Fruit fly (Drosophila melanogaster) whole organism, embryonic: Measurements from ENCODE around the gene CG15449.

Experiments
- ATbp ChIP-seq: fragments of 200-800 bp; sonication (Bioruptor generic); optimal IDR thresholded peaks from 2 replicates; lab custom pipeline; 2017; ENCODE audit warnings: missing biosample characterization, mild to moderate bottlenecking, missing genetic modification characterization, missing genetic modification reagents
- Ada2b ChIP-seq: fragments of 200-800 bp; sonication (Bioruptor generic); IDR thresholded peaks from 2 replicates; pipeline ENCODE4 v1.3.6; 2022; ENCODE audit warnings: missing biosample characterization, missing genetic modification characterization
- CG10543 ChIP-seq: fragments of 200-800 bp; sonication (Bioruptor generic); optimal IDR thresholded peaks from 3 replicates; lab custom pipeline; 2017; ENCODE audit warnings: missing biosample characterization, mild to moderate bottlenecking, missing genetic modification characterization, moderate library complexity
- CG12104 ChIP-seq: fragments of 200-800 bp; sonication (Bioruptor generic); optimal IDR thresholded peaks from 3 replicates; lab custom pipeline; 2016; ENCODE audit warnings: missing biosample characterization, missing genetic modification characterization
- CG12659 ChIP-seq: fragments of 200-800 bp; sonication (Bioruptor generic); optimal IDR thresholded peaks from 3 replicates; lab custom pipeline; 2017; ENCODE audit warnings: mild to moderate bottlenecking, missing biosample characterization, missing genetic modification reagents, missing genetic modification characterization
- CG14710 ChIP-seq: fragments of 200-800 bp; sonication (Bioruptor generic); optimal IDR thresholded peaks from 3 replicates; lab custom pipeline; 2019; ENCODE audit warnings: missing biosample characterization, mild to moderate bottlenecking, missing genetic modification characterization, moderate library complexity
- CG15073 ChIP-seq: fragments of 200-800 bp; sonication (Bioruptor generic); optimal IDR thresholded peaks from 2 replicates; lab custom pipeline; 2016; ENCODE audit warnings: missing biosample characterization, missing genetic modification characterization
- CG16863 ChIP-seq: fragments of 200-800 bp; sonication (Bioruptor generic); optimal IDR thresholded peaks from 3 replicates; lab custom pipeline; 2016; ENCODE audit warnings: missing biosample characterization, missing genetic modification characterization
- CG17359 ChIP-seq: fragments of 200-800 bp; sonication (Bioruptor generic); optimal IDR thresholded peaks from 3 replicates; lab custom pipeline; 2018; ENCODE audit warnings: missing biosample characterization, mild to moderate bottlenecking, missing genetic modification characterization, moderate library complexity
- CG1792 ChIP-seq: fragments of 200-800 bp; sonication (Bioruptor generic); optimal IDR thresholded peaks from 2 replicates; lab custom pipeline; 2016; ENCODE audit warnings: missing biosample characterization, missing genetic modification characterization
- CG3065 ChIP-seq: fragments of 200-800 bp; sonication (Bioruptor generic); optimal IDR thresholded peaks from 2 replicates; lab custom pipeline; 2016; ENCODE audit warnings: missing biosample characterization, missing genetic modification characterization
- CG32767 ChIP-seq: fragments of 200-800 bp; sonication (Bioruptor generic); IDR thresholded peaks from 2 replicates; pipeline ENCODE4 v1.3.6; 2022; ENCODE audit warnings: missing biosample characterization, missing genetic modification characterization
- CG4854 ChIP-seq: fragments of 200-800 bp; sonication (Bioruptor generic); optimal IDR thresholded peaks from 2 replicates; lab custom pipeline; 2016; ENCODE audit warnings: missing biosample characterization, missing genetic modification characterization, inconsistent platforms
- CG6683 ChIP-seq: fragments of 200-800 bp; sonication (Bioruptor generic); optimal IDR thresholded peaks from 2 replicates; lab custom pipeline; 2017; ENCODE audit warnings: missing biosample characterization, mild to moderate bottlenecking, missing genetic modification characterization, missing genetic modification reagents
- CG6765 ChIP-seq: fragments of 200-800 bp; sonication (Bioruptor generic); optimal IDR thresholded peaks from 3 replicates; lab custom pipeline; 2017; ENCODE audit warnings: missing biosample characterization, mild to moderate bottlenecking, missing genetic modification characterization
- CG8944 ChIP-seq: fragments of 200-800 bp; sonication (Bioruptor generic); optimal IDR thresholded peaks from 3 replicates; lab custom pipeline; 2016; ENCODE audit warnings: missing biosample characterization, missing genetic modification characterization
- CG9797 ChIP-seq: fragments of 200-800 bp; sonication (Bioruptor generic); optimal IDR thresholded peaks from 3 replicates; lab custom pipeline; 2018; ENCODE audit warnings: missing biosample characterization, mild to moderate bottlenecking, missing genetic modification characterization
- CTCF ChIP-seq: fragments of 200-800 bp; sonication (Bioruptor generic); optimal IDR thresholded peaks from 2 replicates; lab custom pipeline; 2017; ENCODE audit warnings: missing biosample characterization, mild to moderate bottlenecking, missing genetic modification characterization, moderate library complexity
- CoRest ChIP-seq: fragments of 200-800 bp; sonication (Bioruptor generic); optimal IDR thresholded peaks from 3 replicates; lab custom pipeline; 2018; ENCODE audit warnings: missing biosample characterization, mild to moderate bottlenecking, missing genetic modification characterization, moderate library complexity
- D19A ChIP-seq: fragments of 200-800 bp; optimal IDR thresholded peaks from 3 replicates; lab custom pipeline; 2019; ENCODE audit warnings: missing biosample characterization, mild to moderate bottlenecking, missing genetic modification characterization, moderate library complexity
- D19B ChIP-seq: fragments of 200-800 bp; sonication (Bioruptor generic); optimal IDR thresholded peaks from 2 replicates; lab custom pipeline; 2017; ENCODE audit warnings: missing biosample characterization, mild to moderate bottlenecking, missing genetic modification characterization
- Dad ChIP-seq: fragments of 200-800 bp; sonication (Bioruptor generic); optimal IDR thresholded peaks from 3 replicates; lab custom pipeline; 2016; ENCODE audit warnings: missing biosample characterization, missing genetic modification characterization
- Dbx ChIP-seq: fragments of 200-800 bp; sonication (Bioruptor generic); IDR thresholded peaks from 3 replicates; pipeline ENCODE4 v1.3.6; 2022; ENCODE audit warnings: missing biosample characterization, missing genetic modification characterization
- Dp ChIP-seq: fragments of 200-800 bp; sonication (Bioruptor generic); optimal IDR thresholded peaks from 2 replicates; lab custom pipeline; 2018; ENCODE audit warnings: missing biosample characterization, mild to moderate bottlenecking, missing genetic modification characterization, moderate library complexity
- Drgx ChIP-seq: fragments of 200-800 bp; sonication (Bioruptor generic); IDR thresholded peaks from 2 replicates; pipeline ENCODE4 v1.3.6; 2022; ENCODE audit warnings: missing biosample characterization, missing genetic modification characterization
- E2f1 ChIP-seq: fragments of 200-800 bp; sonication (Bioruptor generic); IDR thresholded peaks from 2 replicates; pipeline ENCODE4 v1.3.6; 2022; ENCODE audit warnings: missing biosample characterization, missing genetic modification characterization
- H2.0 ChIP-seq: fragments of 200-800 bp; sonication (Bioruptor generic); IDR thresholded peaks from 2 replicates; pipeline ENCODE4 v1.3.6; 2022; ENCODE audit warnings: missing biosample characterization, missing genetic modification characterization
- Hr51 ChIP-seq, 2 experiments: fragments of 200-800 bp; sonication (Bioruptor generic); optimal IDR thresholded peaks; 2 replicates in 1 of 2; 3 replicates in 1 of 2; lab custom pipeline; 2016 to 2018; ENCODE audit warnings: missing biosample characterization in 2 of 2, missing genetic modification characterization in 2 of 2, mild to moderate bottlenecking in 1 of 2, moderate library complexity in 1 of 2
- Lpt ChIP-seq: fragments of >200 bp; optimal IDR thresholded peaks from 2 replicates; lab custom pipeline; 2018; ENCODE audit warnings: missing biosample characterization, missing genetic modification characterization
- NK7.1 ChIP-seq: fragments of 200-800 bp; sonication (Bioruptor generic); optimal IDR thresholded peaks from 3 replicates; lab custom pipeline; 2016; ENCODE audit warnings: missing biosample characterization, missing genetic modification characterization
- Scr ChIP-seq: fragments of 200-800 bp; sonication (Bioruptor generic); IDR thresholded peaks from 2 replicates; pipeline ENCODE4 v1.3.6; 2022; ENCODE audit warnings: missing biosample characterization, missing genetic modification characterization; ENCODE audit not compliant: partially characterized antibody
- Sin3A ChIP-seq: fragments of >200 bp; optimal IDR thresholded peaks from 2 replicates; lab custom pipeline; 2018
- Vsx1 ChIP-seq: fragments of 200-800 bp; sonication (Bioruptor generic); optimal IDR thresholded peaks from 2 replicates; lab custom pipeline; 2017; ENCODE audit warnings: missing biosample characterization, mild to moderate bottlenecking, missing genetic modification characterization, missing genetic modification reagents
- abd-A ChIP-seq: fragments of 200-800 bp; sonication (Bioruptor generic); optimal IDR thresholded peaks from 3 replicates; lab custom pipeline; 2019; ENCODE audit warnings: missing biosample characterization, mild to moderate bottlenecking, missing genetic modification characterization, moderate library complexity
- caup ChIP-seq: fragments of 200-800 bp; sonication (Bioruptor generic); optimal IDR thresholded peaks from 3 replicates; lab custom pipeline; 2017; ENCODE audit warnings: missing biosample characterization, mild to moderate bottlenecking, missing genetic modification characterization, moderate library complexity; ENCODE audit not compliant: severe bottlenecking
- fru ChIP-seq: fragments of >200 bp; optimal IDR thresholded peaks from 2 replicates; lab custom pipeline; 2017
- hbn ChIP-seq: fragments of 200-800 bp; sonication (Bioruptor generic); IDR thresholded peaks from 2 replicates; pipeline ENCODE4 v1.3.6; 2022; ENCODE audit warnings: missing biosample characterization, missing genetic modification characterization; ENCODE audit not compliant: partially characterized antibody
- nerfin-1 ChIP-seq: fragments of 200-800 bp; sonication (Bioruptor generic); optimal IDR thresholded peaks from 3 replicates; lab custom pipeline; 2019; ENCODE audit warnings: missing biosample characterization, mild to moderate bottlenecking, missing genetic modification characterization, moderate library complexity
- nerfin-2 ChIP-seq: fragments of 200-800 bp; sonication (Bioruptor generic); IDR thresholded peaks from 2 replicates; pipeline ENCODE4 v1.3.6; 2022; ENCODE audit warnings: missing biosample characterization, missing genetic modification characterization; ENCODE audit not compliant: partially characterized antibody
- nmo ChIP-seq: fragments of 200-800 bp; sonication (Bioruptor generic); optimal IDR thresholded peaks from 2 replicates; lab custom pipeline; 2018; ENCODE audit warnings: missing biosample characterization, mild to moderate bottlenecking, missing genetic modification characterization, moderate library complexity
- pan ChIP-seq, 4 experiments: fragments of >200 bp in 3 of 4; fragments of 200-800 bp in 1 of 4; sonication (Bioruptor generic) in 1 of 4; optimal IDR thresholded peaks in 3 of 4; IDR thresholded peaks in 1 of 4; 2 replicates each; pipeline versions ENCODE4 v1.3.6 to Lab custom; 2017 to 2022; ENCODE audit warnings: missing biosample characterization in 2 of 4, missing genetic modification characterization in 2 of 4, mixed read lengths in 1 of 4
- pfk ChIP-seq: fragments of 200-800 bp; sonication (Bioruptor generic); optimal IDR thresholded peaks from 2 replicates; lab custom pipeline; 2018; ENCODE audit warnings: missing biosample characterization, mild to moderate bottlenecking, missing genetic modification characterization, moderate library complexity
- pum ChIP-seq: fragments of 200-800 bp; sonication (Bioruptor generic); optimal IDR thresholded peaks from 2 replicates; lab custom pipeline; 2016; ENCODE audit warnings: missing biosample characterization, missing genetic modification characterization
- repo ChIP-seq: fragments of 200-800 bp; sonication (Bioruptor generic); optimal IDR thresholded peaks from 2 replicates; lab custom pipeline; 2016; ENCODE audit warnings: missing biosample characterization, missing genetic modification characterization
- slp2 ChIP-seq: fragments of 200-800 bp; sonication (Bioruptor generic); optimal IDR thresholded peaks from 2 replicates; lab custom pipeline; 2016; ENCODE audit warnings: missing biosample characterization, missing genetic modification characterization
- so ChIP-seq: fragments of 200-800 bp; sonication (Bioruptor generic); IDR thresholded peaks from 3 replicates; pipeline ENCODE4 v1.3.6; 2022; ENCODE audit warnings: missing biosample characterization, missing genetic modification characterization
- ssp ChIP-seq: fragments of 200-800 bp; sonication (Bioruptor generic); IDR thresholded peaks from 2 replicates; pipeline ENCODE4 v1.3.6; 2022; ENCODE audit warnings: missing biosample characterization, missing genetic modification characterization
- ttk ChIP-seq: fragments of 200-800 bp; sonication (Bioruptor generic); IDR thresholded peaks from 2 replicates; pipeline ENCODE4 v2.1.2; 2022; ENCODE audit warnings: missing biosample characterization, missing genetic modification characterization
- tx ChIP-seq: fragments of 200-800 bp; sonication (Bioruptor generic); optimal IDR thresholded peaks from 2 replicates; lab custom pipeline; 2016; ENCODE audit warnings: missing biosample characterization, missing genetic modification characterization
- usp ChIP-seq: fragments of >200 bp; optimal IDR thresholded peaks from 2 replicates; lab custom pipeline; 2017; ENCODE audit warnings: missing biosample characterization, missing genetic modification characterization

Gene CG15449

DNA sequence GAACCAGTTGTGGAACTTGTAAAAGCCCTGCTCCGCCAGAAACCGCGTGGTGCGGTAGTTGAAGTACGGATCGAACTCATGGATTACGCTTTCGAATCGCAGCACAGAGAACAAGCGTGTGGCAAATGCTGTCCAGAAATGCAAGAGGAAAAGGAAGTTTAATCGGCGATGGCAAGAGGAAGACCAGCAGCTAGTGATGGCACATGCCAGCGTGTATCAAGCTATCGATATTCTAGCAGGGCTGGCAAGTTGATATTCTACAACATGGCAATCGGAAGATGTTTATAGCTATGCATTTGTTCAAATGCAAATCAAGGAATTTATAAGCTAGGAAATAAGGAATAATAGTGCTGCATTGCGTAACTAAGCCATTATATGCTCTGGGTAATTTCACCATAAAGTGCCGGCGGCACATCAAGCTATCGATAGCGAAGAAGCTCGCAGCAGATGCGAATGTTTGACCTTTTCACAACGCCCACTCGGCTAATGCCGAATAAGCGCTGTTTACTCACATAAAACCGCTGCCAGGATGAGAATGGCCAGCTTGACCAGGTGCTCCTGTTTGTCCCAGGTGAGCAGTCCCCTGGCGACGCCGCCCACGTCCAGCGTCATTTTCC, 12.8 kb upstream of the CG15449 start (continued):
- TF ChIP-seq Ada2b: no peak
- peak; percentile 56 for TF ChIP-seq CG3065 (GFP tag; lab: Kevin White, UChicago)
- peak; percentile 70 for TF ChIP-seq H2.0
- peak; percentile 73 for TF ChIP-seq pfk
- TF ChIP-seq so (GFP tag; lab: Robert Waterston, UW): peak; percentile 76
- TF ChIP-seq CG10543: peak; percentile 87
- peak; percentile 61 for TF ChIP-seq repo (GFP tag; lab: Kevin White, UChicago)
- TF ChIP-seq Lpt (GFP tag; lab: Kevin White, UChicago): no peak
- TF ChIP-seq D19A (tag; lab: Kevin White, UChicago): peak; percentile 32
- TF ChIP-seq CG12104 (GFP tag; lab: Kevin White, UChicago): peak; percentile 64
- TF ChIP-seq CG32767: peak; percentile 37; the same call in 1 of the 2 replicates
- peak; percentile 49; the same call in 1 of the 2 replicates for TF ChIP-seq Drgx (GFP tag; lab: Robert Waterston, UW)
- peak; percentile 59 for TF ChIP-seq CTCF
- peak; percentile 56 for TF ChIP-seq CG4854 (GFP tag; lab: Kevin White, UChicago)
- TF ChIP-seq pum (GFP tag; lab: Kevin White, UChicago): peak; percentile 33
- peak; percentile 75 for TF ChIP-seq Dad (GFP tag; lab: Kevin White, UChicago)
- peak; percentile 89 for TF ChIP-seq CG6765
- TF ChIP-seq Scr (GFP tag; lab: Robert Waterston, UW): peak; percentile 81
- TF ChIP-seq Dp (GFP tag; lab: Kevin White, UChicago): peak; percentile 26
- no peak for TF ChIP-seq tx
- peak; percentile 70 for TF ChIP-seq CG17359 (tag; lab: Kevin White, UChicago)
- peak; percentile 55 to 69 for TF ChIP-seq Hr51 (GFP tag; optimal IDR thresholded peaks at IDR 0.05; lab: Kevin White, UChicago)
- peak; percentile 75 for TF ChIP-seq CG1792 (GFP tag; lab: Kevin White, UChicago)
- peak; percentile 54 for TF ChIP-seq NK7.1 (GFP tag; lab: Kevin White, UChicago)
- no peak for TF ChIP-seq CG15073
- TF ChIP-seq hbn: peak; percentile 66
- peak; percentile 61 for TF ChIP-seq E2f1 (GFP tag; lab: Robert Waterston, UW)
- TF ChIP-seq slp2 (GFP tag; lab: Kevin White, UChicago): peak; percentile 68
- TF ChIP-seq CG9797 (GFP tag; lab: Kevin White, UChicago): peak; percentile 27
- peak; percentile 49 for TF ChIP-seq D19B
- peak; percentile 93 for TF ChIP-seq caup (GFP tag; lab: Kevin White, UChicago)
- TF ChIP-seq CG14710 (tag; lab: Kevin White, UChicago): peak; percentile 44
- TF ChIP-seq CG8944: peak; percentile 52
- TF ChIP-seq CG16863 (GFP tag; lab: Kevin White, UChicago): peak; percentile 68
- TF ChIP-seq usp (GFP tag; lab: Kevin White, UChicago): no peak
- peak; percentile 82 for TF ChIP-seq Vsx1 (GFP tag; lab: Kevin White, UChicago)
- peak; percentile 75 for TF ChIP-seq Sin3A (lab: Kevin White, UChicago)
- TF ChIP-seq ttk: peak; percentile 39; the same call in 1 of the 2 replicates
- TF ChIP-seq ssp (GFP tag; lab: Robert Waterston, UW): peak; percentile 27; the same call in 1 of the 2 replicates
- peak; percentile 56 for TF ChIP-seq nerfin-2
- TF ChIP-seq fru (lab: Kevin White, UChicago): no peak
- TF ChIP-seq nmo (GFP tag; lab: Kevin White, UChicago): peak; percentile 65
- no peak for TF ChIP-seq pan (optimal IDR thresholded peaks at IDR 0.05; lab: Kevin White, UChicago)
- peak in 1 of 2 experiments; percentile 70 for TF ChIP-seq pan (GFP tag; optimal IDR thresholded peaks at IDR 0.05 in 1 of 2, IDR thresholded peaks at IDR 0.05 in 1 of 2)
- peak; percentile 85 for TF ChIP-seq CG12659 (GFP tag; lab: Kevin White, UChicago)
- TF ChIP-seq CG6683 (GFP tag; lab: Kevin White, UChicago): peak; percentile 61
- TF ChIP-seq abd-A (tag; lab: Kevin White, UChicago): peak; percentile 5
- peak; percentile 42 for TF ChIP-seq CoRest (tag; lab: Kevin White, UChicago)
- peak; percentile 69 for TF ChIP-seq nerfin-1 (tag; lab: Kevin White, UChicago)
- TF ChIP-seq Dbx (GFP tag; lab: Robert Waterston, UW): peak; percentile 85
- TF ChIP-seq ATbp (GFP tag; lab: Kevin White, UChicago): peak; percentile 76
